Fruit fly (Drosophila melanogaster): Measurements from ENCODE around the gene CG12081.

Gene CG12081

DNA sequence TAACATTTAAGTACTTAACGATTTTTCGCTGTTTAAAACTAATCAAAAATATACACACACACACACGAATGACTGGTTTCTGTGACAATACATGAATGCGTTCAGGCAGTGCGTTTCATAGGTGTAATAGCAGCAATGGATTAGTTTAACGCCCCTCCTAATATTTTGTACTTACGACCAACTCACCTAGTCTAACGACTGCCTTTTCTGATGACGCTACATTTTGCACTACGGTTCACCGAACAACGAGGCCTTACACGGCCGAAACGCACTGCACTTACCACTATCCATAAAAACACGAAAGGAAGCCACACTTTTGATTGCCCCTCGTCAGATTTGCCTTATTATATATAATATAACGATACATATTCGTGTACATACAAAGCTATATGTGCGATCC, 12.6 kb downstream of the CG12081 start:
- TF ChIP-seq CG14711 (tag; optimal IDR thresholded peaks at IDR 0.05) (no peak), CG12768 (GFP tag; optimal IDR thresholded peaks at IDR 0.05) (no peak), CG7045 (GFP tag; optimal IDR thresholded peaks at IDR 0.05) (no peak), Hr96 (GFP tag; optimal IDR thresholded peaks at IDR 0.05) (no peak), Mnt (GFP tag; optimal IDR thresholded peaks at IDR 0.05) (no peak), pad (GFP tag; optimal IDR thresholded peaks at IDR 0.05) (no peak), kay (GFP tag; ENCODE audit: borderline replicate concordance) (no peak)

DNA sequence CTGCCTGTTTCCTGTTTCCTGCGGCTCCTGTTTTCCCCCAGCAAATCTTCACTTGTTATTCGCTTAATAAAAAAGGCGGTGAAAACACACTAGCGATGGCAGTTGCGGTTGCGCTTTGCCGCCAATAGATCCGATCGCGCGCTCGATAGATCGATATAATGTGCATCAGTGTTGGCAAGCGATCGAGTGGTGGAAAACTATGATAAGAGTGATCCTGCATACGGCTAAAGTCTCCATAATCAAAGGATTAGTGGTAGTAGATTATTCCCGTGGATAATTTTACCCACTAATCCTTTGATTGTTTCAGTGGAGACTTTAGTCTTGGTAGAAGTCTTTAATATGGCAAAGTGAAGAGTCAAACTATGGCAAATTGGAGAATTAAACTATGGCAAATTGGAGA, 17.6 kb downstream of the CG12081 start, which contains the start of gene Caf1-180:
TSS of gene Caf1-180 (minus strand) at position 99 of the 400 bp plus-strand sequence.
- TF ChIP-seq Crg-1 (GFP tag; optimal IDR thresholded peaks at IDR 0.05) (peak; percentile 46), CG5204 (GFP tag; optimal IDR thresholded peaks at IDR 0.05) (no peak), tj (GFP tag; optimal IDR thresholded peaks at IDR 0.05) (no peak), toe (GFP tag; optimal IDR thresholded peaks at IDR 0.05) (no peak), CG1620 (GFP tag; optimal IDR thresholded peaks at IDR 0.05) (peak; percentile 65), Mnt (GFP tag; optimal IDR thresholded peaks at IDR 0.05) (no peak), bab1 (GFP tag; optimal IDR thresholded peaks at IDR 0.05) (peak; percentile 54), pad (GFP tag; optimal IDR thresholded peaks at IDR 0.05) (peak; percentile 36)

DNA sequence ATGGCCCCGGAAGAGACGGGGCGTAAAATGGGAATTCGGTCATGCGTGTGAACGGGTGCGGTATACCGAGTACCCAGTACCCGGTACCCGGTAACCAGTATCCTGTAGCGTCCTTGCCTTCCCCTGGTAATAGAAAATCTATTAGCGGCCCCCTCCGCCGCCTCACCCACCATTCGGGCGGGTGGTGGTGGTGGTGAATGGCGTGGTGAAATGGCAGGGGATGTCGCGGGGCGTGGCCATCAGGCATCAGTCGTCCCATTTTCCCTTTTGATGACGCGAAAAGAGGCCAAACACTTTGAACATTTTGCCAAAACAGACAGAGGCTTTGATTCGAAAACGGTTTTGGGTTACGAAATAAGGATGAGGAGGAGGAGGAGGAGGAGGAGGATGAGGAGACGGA, 19.3 kb downstream of the CG12081 start:
- TF ChIP-seq CG14711 (tag; optimal IDR thresholded peaks at IDR 0.05) = no peak
- no peak for TF ChIP-seq CG5204 (GFP tag; optimal IDR thresholded peaks at IDR 0.05)
- no peak for TF ChIP-seq Hr96 (GFP tag; optimal IDR thresholded peaks at IDR 0.05)
- no peak for TF ChIP-seq pad (GFP tag; optimal IDR thresholded peaks at IDR 0.05)
- TF ChIP-seq bab1 (GFP tag; optimal IDR thresholded peaks at IDR 0.05) = no peak
- no peak for TF ChIP-seq tj (GFP tag; optimal IDR thresholded peaks at IDR 0.05)
- no peak for TF ChIP-seq CG12768 (GFP tag; optimal IDR thresholded peaks at IDR 0.05)
- no peak for TF ChIP-seq Mnt (GFP tag; optimal IDR thresholded peaks at IDR 0.05)
- no peak for TF ChIP-seq cic (GFP tag; optimal IDR thresholded peaks at IDR 0.05)
- TF ChIP-seq CG1620 (GFP tag; optimal IDR thresholded peaks at IDR 0.05) = no peak

DNA sequence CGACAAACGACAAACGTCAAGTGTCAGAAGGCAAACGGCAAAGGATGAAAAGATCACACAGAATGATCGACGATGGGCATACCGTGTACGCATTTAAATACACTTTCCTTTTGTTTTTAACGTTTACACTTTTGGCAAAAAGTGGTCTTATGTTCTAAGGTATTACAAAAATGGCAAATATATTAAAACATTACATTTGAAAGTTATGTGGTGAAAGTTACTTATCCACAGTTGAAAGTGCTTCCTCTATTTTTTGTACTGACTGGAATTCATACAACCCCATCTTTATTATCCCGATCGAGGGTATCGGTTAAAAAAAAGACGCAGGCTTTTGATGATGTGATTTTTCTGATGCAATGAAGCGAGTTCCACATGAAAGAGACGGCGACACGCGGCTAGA, 27.7 kb downstream of the CG12081 start:
- TF ChIP-seq CG1620 (GFP tag; optimal IDR thresholded peaks at IDR 0.05) (no peak), kay (GFP tag; ENCODE audit: borderline replicate concordance) (no peak), CG33017 (tag; optimal IDR thresholded peaks at IDR 0.05) (no peak), Crg-1 (GFP tag; optimal IDR thresholded peaks at IDR 0.05) (no peak), bab1 (GFP tag; optimal IDR thresholded peaks at IDR 0.05) (no peak), CG14711 (tag; optimal IDR thresholded peaks at IDR 0.05) (no peak), Mnt (GFP tag; optimal IDR thresholded peaks at IDR 0.05) (no peak), pad (GFP tag; optimal IDR thresholded peaks at IDR 0.05) (no peak), cnc (optimal IDR thresholded peaks at IDR 0.05) (no peak), cic (GFP tag; optimal IDR thresholded peaks at IDR 0.05) (no peak)

DNA sequence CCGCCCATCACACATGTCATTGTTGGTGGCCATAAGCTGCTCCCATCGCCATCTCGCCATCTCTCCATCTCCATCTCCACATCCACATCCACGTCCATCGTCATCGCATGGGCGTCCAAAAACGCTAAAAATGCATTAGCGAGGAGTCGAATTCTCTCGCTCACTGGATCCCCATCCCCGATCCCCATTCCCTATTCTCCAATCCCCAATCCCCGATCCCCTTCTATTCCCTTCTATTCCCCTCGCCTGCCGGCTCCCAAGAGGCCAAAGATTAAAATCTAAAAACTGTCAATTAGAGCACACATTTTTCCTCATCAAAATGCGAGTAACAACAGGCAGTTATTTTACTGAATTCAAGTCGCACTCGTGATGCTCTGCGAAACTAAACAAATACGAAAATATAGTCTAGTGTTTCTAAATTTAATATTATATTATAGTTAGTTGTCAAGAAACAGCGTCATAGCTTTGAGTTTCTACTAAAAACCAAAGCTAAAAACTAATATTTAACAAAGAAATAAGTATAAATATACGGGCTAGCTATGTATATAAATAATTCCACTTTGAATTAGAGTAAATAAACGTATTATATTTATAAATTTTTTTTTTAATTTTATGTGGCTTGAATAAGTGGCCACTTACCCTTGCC, 28.3 kb downstream of the CG12081 start:
- TF ChIP-seq kay (GFP tag; ENCODE audit: borderline replicate concordance) = no peak
- no peak for TF ChIP-seq Clk (GFP tag; optimal IDR thresholded peaks at IDR 0.05)
- TF ChIP-seq cnc (optimal IDR thresholded peaks at IDR 0.05) = no peak
- no peak for TF ChIP-seq CG11617 (GFP tag; optimal IDR thresholded peaks at IDR 0.05)
- no peak for TF ChIP-seq pad (GFP tag; optimal IDR thresholded peaks at IDR 0.05)
- no peak for TF ChIP-seq Mnt (GFP tag; optimal IDR thresholded peaks at IDR 0.05)
- TF ChIP-seq CG33017 (tag; optimal IDR thresholded peaks at IDR 0.05) = no peak
- TF ChIP-seq cic (GFP tag; optimal IDR thresholded peaks at IDR 0.05) = no peak
- TF ChIP-seq tj (GFP tag; optimal IDR thresholded peaks at IDR 0.05) = no peak
- no peak for TF ChIP-seq CG7101 (tag; optimal IDR thresholded peaks at IDR 0.05)
- no peak for TF ChIP-seq Hr96 (GFP tag; optimal IDR thresholded peaks at IDR 0.05)
- no peak for TF ChIP-seq bab1 (GFP tag; optimal IDR thresholded peaks at IDR 0.05)
- no peak for TF ChIP-seq ovo (GFP tag; optimal IDR thresholded peaks at IDR 0.05)
- TF ChIP-seq CG5204 (GFP tag; optimal IDR thresholded peaks at IDR 0.05) = no peak
- TF ChIP-seq Crg-1 (GFP tag; optimal IDR thresholded peaks at IDR 0.05) = no peak
- TF ChIP-seq CG1620 (GFP tag; optimal IDR thresholded peaks at IDR 0.05) = no peak
- no peak for TF ChIP-seq CG12768 (GFP tag; optimal IDR thresholded peaks at IDR 0.05)

DNA sequence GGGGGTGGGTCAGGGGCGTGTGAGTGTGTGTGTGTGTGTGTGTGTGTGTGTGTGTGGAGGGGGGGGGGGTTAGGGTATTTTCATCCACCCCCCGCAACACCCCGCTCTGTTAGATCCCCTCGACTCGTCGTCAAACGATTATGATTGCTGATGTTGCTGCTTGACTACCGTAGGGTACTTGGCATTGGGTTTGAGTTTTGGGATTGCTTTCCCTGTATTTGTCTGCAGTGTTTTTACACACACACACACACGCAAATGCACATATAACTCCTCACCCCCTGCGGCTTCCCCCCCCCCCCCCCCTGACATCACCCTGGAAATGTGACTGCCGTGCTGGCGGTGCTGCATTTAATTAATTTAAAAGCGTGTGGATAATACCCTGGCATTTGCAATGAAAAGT, 33.8 kb downstream of the CG12081 start:
- TF ChIP-seq Clk (GFP tag; optimal IDR thresholded peaks at IDR 0.05) (no peak), cic (GFP tag; optimal IDR thresholded peaks at IDR 0.05) (no peak), CG14711 (tag; optimal IDR thresholded peaks at IDR 0.05) (no peak), pad (GFP tag; optimal IDR thresholded peaks at IDR 0.05) (no peak)

DNA sequence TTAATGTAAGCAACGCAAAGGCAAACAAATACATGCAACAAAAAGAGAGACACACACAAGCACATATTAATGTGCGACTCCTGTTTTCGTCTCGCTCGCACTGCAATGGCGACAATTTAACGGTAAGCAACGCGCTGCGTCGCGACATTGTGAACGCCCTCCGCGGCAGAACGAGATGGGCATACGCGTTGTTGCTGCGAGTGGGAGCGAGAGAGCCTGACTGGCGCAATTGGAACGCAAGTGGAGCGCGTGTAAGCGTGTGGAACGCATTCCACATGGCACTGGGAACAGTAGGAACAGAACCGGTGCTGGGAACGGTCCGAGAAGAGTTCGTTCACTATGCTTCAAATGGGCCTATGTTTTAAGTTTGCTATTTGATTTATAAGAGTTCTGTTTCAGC, 36.3 kb downstream of the CG12081 start:
- TF ChIP-seq cic (GFP tag; optimal IDR thresholded peaks at IDR 0.05) (no peak), CG14711 (tag; optimal IDR thresholded peaks at IDR 0.05) (no peak), Clk (GFP tag; optimal IDR thresholded peaks at IDR 0.05) (no peak), CG5204 (GFP tag; optimal IDR thresholded peaks at IDR 0.05) (no peak), Hr96 (GFP tag; optimal IDR thresholded peaks at IDR 0.05) (no peak), ovo (GFP tag; optimal IDR thresholded peaks at IDR 0.05) (peak; percentile 91), CG33017 (tag; optimal IDR thresholded peaks at IDR 0.05) (no peak), bab1 (GFP tag; optimal IDR thresholded peaks at IDR 0.05) (peak; percentile 66), kay (GFP tag; ENCODE audit: borderline replicate concordance) (no peak), CG7045 (GFP tag; optimal IDR thresholded peaks at IDR 0.05) (no peak), Crg-1 (GFP tag; optimal IDR thresholded peaks at IDR 0.05) (no peak), CG7101 (tag; optimal IDR thresholded peaks at IDR 0.05) (no peak), CG1620 (GFP tag; optimal IDR thresholded peaks at IDR 0.05) (no peak), pad (GFP tag; optimal IDR thresholded peaks at IDR 0.05) (peak; percentile 89), Mnt (GFP tag; optimal IDR thresholded peaks at IDR 0.05) (peak; percentile 28), tj (GFP tag; optimal IDR thresholded peaks at IDR 0.05) (peak; percentile 21), CG12768 (GFP tag; optimal IDR thresholded peaks at IDR 0.05) (no peak)
